Fruit fly (Drosophila melanogaster) whole organism, wandering third instar larva: ENCODE results near the gene Tpc1.

Source experiments
- CG9705 ChIP-seq: fragments of 200-800 bp; sonication (Bioruptor generic); optimal IDR thresholded peaks from 2 replicates; lab custom pipeline; 2018; ENCODE audit warnings: missing biosample characterization, mild to moderate bottlenecking, missing genetic modification characterization
- CrebA ChIP-seq: fragments of 200-800 bp; sonication (Bioruptor generic); optimal IDR thresholded peaks from 2 replicates; lab custom pipeline; 2016; ENCODE audit warnings: missing biosample characterization, mild to moderate bottlenecking, missing genetic modification characterization, borderline replicate concordance
- Dfd ChIP-seq: fragments of >200 bp; optimal IDR thresholded peaks from 2 replicates; lab custom pipeline; 2017; ENCODE audit warnings: missing biosample characterization, missing genetic modification characterization
- Hr78 ChIP-seq: fragments of >200 bp; optimal IDR thresholded peaks from 2 replicates; lab custom pipeline; 2017; ENCODE audit warnings: missing biosample characterization, missing genetic modification characterization
- Hr83 ChIP-seq: fragments of 200-300 bp; sonication (Bioruptor generic); optimal IDR thresholded peaks from 2 replicates; lab custom pipeline; 2016; ENCODE audit warnings: missing biosample characterization, mild to moderate bottlenecking, missing genetic modification characterization, moderate library complexity; ENCODE audit not compliant: poor library complexity, severe bottlenecking
- Jra ChIP-seq: sonication (Bioruptor generic); optimal IDR thresholded peaks from 2 replicates; lab custom pipeline; 2016; ENCODE audit warnings: missing biosample characterization, missing genetic modification characterization
- Sp1 ChIP-seq: fragments of 200-800 bp; sonication (Bioruptor generic); optimal IDR thresholded peaks from 3 replicates; lab custom pipeline; 2019; ENCODE audit warnings: missing biosample characterization, mild to moderate bottlenecking, missing genetic modification characterization, moderate library complexity
- dsf ChIP-seq: sonication (Bioruptor generic); optimal IDR thresholded peaks from 2 replicates; lab custom pipeline; 2016; ENCODE audit warnings: missing biosample characterization, missing genetic modification characterization, borderline replicate concordance
- ey ChIP-seq: fragments of 200-800 bp; sonication (Bioruptor generic); optimal IDR thresholded peaks from 2 replicates; lab custom pipeline; 2016; ENCODE audit warnings: missing biosample characterization, missing genetic modification characterization
- jim ChIP-seq: fragments of 175-275, 200-325 bp; sonication (Bioruptor generic); optimal IDR thresholded peaks from 2 replicates; lab custom pipeline; 2016; ENCODE audit warnings: missing biosample characterization, mild to moderate bottlenecking, missing genetic modification characterization
- sage ChIP-seq: fragments of 200-800 bp; sonication (Bioruptor generic); optimal IDR thresholded peaks from 2 replicates; lab custom pipeline; 2016; ENCODE audit warnings: missing biosample characterization, mild to moderate bottlenecking, missing genetic modification characterization
- sv ChIP-seq: fragments of 200-800 bp; sonication (Bioruptor generic); optimal IDR thresholded peaks from 3 replicates; lab custom pipeline; 2016; ENCODE audit warnings: missing biosample characterization, missing genetic modification characterization
- usp ChIP-seq: fragments of >200 bp; optimal IDR thresholded peaks from 2 replicates; lab custom pipeline; 2017; ENCODE audit warnings: missing biosample characterization, missing genetic modification characterization

- no peak for TF ChIP-seq sv (GFP tag; lab: Kevin White, UChicago)
- TF ChIP-seq jim (GFP tag; lab: Kevin White, UChicago) = no peak
- TF ChIP-seq usp (GFP tag; lab: Kevin White, UChicago) = no peak
- no peak for TF ChIP-seq Dfd (GFP tag; lab: Kevin White, UChicago)
- no peak for TF ChIP-seq Sp1
- TF ChIP-seq CrebA (GFP tag; lab: Kevin White, UChicago) = no peak
- TF ChIP-seq Hr78 (GFP tag; lab: Kevin White, UChicago) = no peak
- no peak for TF ChIP-seq Hr83 (GFP tag; lab: Kevin White, UChicago)
- no peak for TF ChIP-seq Jra (GFP tag; lab: Kevin White, UChicago)
- no peak for TF ChIP-seq ey (GFP tag; lab: Kevin White, UChicago)
- no peak for TF ChIP-seq dsf
- no peak for TF ChIP-seq CG9705 (GFP tag; lab: Kevin White, UChicago)
- no peak for TF ChIP-seq sage (GFP tag; lab: Kevin White, UChicago)
Observed at dm6 chr3R:10878628-10879027, 3.4 kb downstream of the Tpc1 start.
